Worm (Caenorhabditis elegans) whole organism, L3 larva: ENCODE results near the gene srh-69.

Experiments used
- lin-39 ChIP-seq: fragments of 150-350 bp; optimal IDR thresholded peaks from 2 replicates; lab custom pipeline; 2018; ENCODE audit warnings: missing biosample characterization, missing genetic modification reagents, missing genetic modification characterization
- lsy-12 ChIP-seq: sonication (generic microtip); optimal IDR thresholded peaks from 2 replicates; lab custom pipeline; 2016; ENCODE audit warnings: mild to moderate bottlenecking, missing genetic modification characterization, missing compliant biosample characterization
- mdl-1 ChIP-seq: fragments of 150-350 bp; optimal IDR thresholded peaks from 2 replicates; lab custom pipeline; 2014; ENCODE audit warnings: missing biosample characterization, missing genetic modification characterization
- snpc-4 ChIP-seq: fragments of 150-350 bp; optimal IDR thresholded peaks from 2 replicates; lab custom pipeline; 2014; ENCODE audit warnings: missing biosample characterization, missing genetic modification characterization
- unc-39 ChIP-seq: sonication (generic microtip); optimal IDR thresholded peaks from 4 replicates; lab custom pipeline; 2017; ENCODE audit warnings: missing biosample characterization, missing genetic modification characterization

ce11 chrII:12560210-12560609 lies 45.7 kb upstream of the srh-69 start, which contains the start of gene F49C5.12:
- TF ChIP-seq lsy-12 (tag; lab: Kevin White, UChicago) (no peak), mdl-1 (tag; lab: Kevin White, UChicago) (no peak), lin-39 (tag; lab: Kevin White, UChicago) (no peak), unc-39 (tag; lab: Kevin White, UChicago) (no peak), snpc-4 (tag; lab: Kevin White, UChicago) (no peak)
